Fruit fly (Drosophila melanogaster) whole organism, prepupa: ENCODE data around the gene CG11696.

ENCODE experiments used
- Blimp-1 ChIP-seq: fragments of 200-800 bp; sonication (Bioruptor generic); optimal IDR thresholded peaks from 3 replicates; lab custom pipeline; 2017; ENCODE audit warnings: missing biosample characterization, missing genetic modification characterization, mild to moderate bottlenecking, moderate library complexity, missing genetic modification reagents
- CG10631 ChIP-seq: fragments of 200-800 bp; sonication (Bioruptor generic); optimal IDR thresholded peaks from 2 replicates; lab custom pipeline; 2016; ENCODE audit warnings: missing biosample characterization, missing genetic modification characterization
- CG10669 ChIP-seq: fragments of 200-800 bp; sonication (Bioruptor generic); optimal IDR thresholded peaks from 3 replicates; lab custom pipeline; 2018; ENCODE audit warnings: missing biosample characterization, mild to moderate bottlenecking, missing genetic modification characterization, moderate library complexity
- CG11294 ChIP-seq: fragments of 200-800 bp; sonication (Bioruptor generic); IDR thresholded peaks from 2 replicates; pipeline ENCODE4 v1.3.6; 2022; ENCODE audit warnings: missing biosample characterization, missing genetic modification characterization
- CG11762 ChIP-seq: fragments of 200-800 bp; sonication (Bioruptor generic); optimal IDR thresholded peaks from 3 replicates; lab custom pipeline; 2016; ENCODE audit warnings: missing biosample characterization, missing genetic modification characterization; ENCODE audit not compliant: insufficient read depth
- CG11902 ChIP-seq: fragments of 200-800 bp; sonication (Bioruptor generic); optimal IDR thresholded peaks from 3 replicates; lab custom pipeline; 2016; ENCODE audit warnings: missing biosample characterization, missing genetic modification characterization
- CG15336 ChIP-seq: fragments of 200-800 bp; sonication (Bioruptor generic); IDR thresholded peaks from 2 replicates; pipeline ENCODE4 v1.3.6; 2022; ENCODE audit warnings: missing biosample characterization, missing genetic modification characterization
- CG1621 ChIP-seq: fragments of 200-800 bp; sonication (Bioruptor generic); optimal IDR thresholded peaks from 3 replicates; lab custom pipeline; 2018; ENCODE audit warnings: missing biosample characterization, mild to moderate bottlenecking, missing genetic modification characterization
- CG3032 ChIP-seq: fragments of 200-800 bp; optimal IDR thresholded peaks from 2 replicates; lab custom pipeline; 2019; ENCODE audit warnings: missing biosample characterization, mild to moderate bottlenecking, missing genetic modification characterization, moderate library complexity
- CG31627 ChIP-seq: fragments of 200-800 bp; sonication (Bioruptor generic); optimal IDR thresholded peaks from 3 replicates; lab custom pipeline; 2016; ENCODE audit warnings: missing biosample characterization, missing genetic modification characterization
- CG32006 ChIP-seq: fragments of 200-800 bp; sonication (Bioruptor generic); optimal IDR thresholded peaks from 3 replicates; lab custom pipeline; 2017; ENCODE audit warnings: missing biosample characterization, mild to moderate bottlenecking, missing genetic modification characterization
- CG34406 ChIP-seq: fragments of 200-800 bp; sonication (Bioruptor generic); optimal IDR thresholded peaks from 3 replicates; lab custom pipeline; 2016; ENCODE audit warnings: missing biosample characterization, missing genetic modification characterization
- CG4318 ChIP-seq: fragments of 200-800 bp; sonication (Bioruptor generic); optimal IDR thresholded peaks from 3 replicates; lab custom pipeline; 2017; ENCODE audit warnings: missing biosample characterization, mild to moderate bottlenecking, missing genetic modification characterization
- CG6163 ChIP-seq: fragments of 200-800 bp; sonication (Bioruptor generic); IDR thresholded peaks from 3 replicates; pipeline ENCODE4 v1.3.6; 2022; ENCODE audit warnings: missing biosample characterization, missing genetic modification characterization
- CG6276 ChIP-seq: fragments of 200-800 bp; sonication (Bioruptor generic); optimal IDR thresholded peaks from 2 replicates; lab custom pipeline; 2017; ENCODE audit warnings: missing biosample characterization, mild to moderate bottlenecking, missing genetic modification characterization
- CG6808 ChIP-seq: fragments of 200-800 bp; sonication (Bioruptor generic); optimal IDR thresholded peaks from 3 replicates; lab custom pipeline; 2017; ENCODE audit warnings: missing biosample characterization, missing genetic modification characterization, mild to moderate bottlenecking, moderate library complexity, missing genetic modification reagents
- CG6854 ChIP-seq: fragments of 200-800 bp; sonication (Bioruptor generic); optimal IDR thresholded peaks from 2 replicates; lab custom pipeline; 2017; ENCODE audit warnings: missing biosample characterization, mild to moderate bottlenecking, missing genetic modification characterization
- CG7368 ChIP-seq: fragments of 200-800 bp; sonication (Bioruptor generic); optimal IDR thresholded peaks from 3 replicates; lab custom pipeline; 2016; ENCODE audit warnings: missing biosample characterization, missing genetic modification characterization
- CG8119 ChIP-seq: fragments of 200-800 bp; sonication (Bioruptor generic); IDR thresholded peaks from 3 replicates; pipeline ENCODE4 v1.3.6; 2022; ENCODE audit warnings: missing biosample characterization, missing genetic modification characterization
- CG8319 ChIP-seq: fragments of 200-800 bp; sonication (Bioruptor generic); optimal IDR thresholded peaks from 3 replicates; lab custom pipeline; 2016; ENCODE audit warnings: missing biosample characterization, missing genetic modification characterization
- CG8632 ChIP-seq: fragments of 200-800 bp; sonication (Bioruptor generic); optimal IDR thresholded peaks from 3 replicates; lab custom pipeline; 2016; ENCODE audit warnings: missing biosample characterization, missing genetic modification characterization
- Eip75B ChIP-seq: fragments of 200-800 bp; sonication (Bioruptor generic); optimal IDR thresholded peaks from 3 replicates; lab custom pipeline; 2016; ENCODE audit warnings: missing biosample characterization, missing genetic modification characterization
- Eip93F ChIP-seq: fragments of 200-800 bp; sonication (Bioruptor generic); optimal IDR thresholded peaks from 2 replicates; lab custom pipeline; 2016; ENCODE audit warnings: missing biosample characterization, mild to moderate bottlenecking, missing genetic modification characterization
- Ets21C ChIP-seq: fragments of 200-800 bp; sonication (Bioruptor generic); optimal IDR thresholded peaks from 3 replicates; lab custom pipeline; 2016; ENCODE audit warnings: missing biosample characterization, missing genetic modification characterization
- Ets96B ChIP-seq: fragments of 200-800 bp; optimal IDR thresholded peaks from 2 replicates; lab custom pipeline; 2019; ENCODE audit warnings: missing biosample characterization, mild to moderate bottlenecking, missing genetic modification characterization, moderate library complexity
- Hr38 ChIP-seq: sonication (Bioruptor generic); optimal IDR thresholded peaks from 2 replicates; lab custom pipeline; 2016; ENCODE audit warnings: missing biosample characterization, missing genetic modification characterization
- Hr39 ChIP-seq: fragments of 200-800 bp; sonication (Bioruptor generic); optimal IDR thresholded peaks from 2 replicates; lab custom pipeline; 2016; ENCODE audit warnings: missing biosample characterization, missing genetic modification characterization
- Hr4 ChIP-seq: fragments of 200-800 bp; sonication (Bioruptor generic); optimal IDR thresholded peaks from 3 replicates; lab custom pipeline; 2016; ENCODE audit warnings: missing biosample characterization, missing genetic modification characterization
- Sox102F ChIP-seq: fragments of 200-800 bp; sonication (Bioruptor generic); optimal IDR thresholded peaks from 2 replicates; lab custom pipeline; 2016; ENCODE audit warnings: missing biosample characterization, mild to moderate bottlenecking, missing genetic modification characterization
- Sox14 ChIP-seq: fragments of 200-800 bp; sonication (Bioruptor generic); optimal IDR thresholded peaks from 3 replicates; lab custom pipeline; 2016; ENCODE audit warnings: missing biosample characterization, missing genetic modification characterization
- Sox15 ChIP-seq: fragments of 200-800 bp; sonication (Bioruptor generic); optimal IDR thresholded peaks from 3 replicates; lab custom pipeline; 2016; ENCODE audit warnings: missing biosample characterization, missing genetic modification characterization
- achi ChIP-seq: fragments of 200-800 bp; sonication (Bioruptor generic); optimal IDR thresholded peaks from 3 replicates; lab custom pipeline; 2016; ENCODE audit warnings: missing biosample characterization, missing genetic modification characterization
- acj6 ChIP-seq: fragments of 200-800 bp; sonication (Bioruptor generic); optimal IDR thresholded peaks from 3 replicates; lab custom pipeline; 2016; ENCODE audit warnings: missing biosample characterization, missing genetic modification characterization
- cyc ChIP-seq: fragments of 200-800 bp; sonication (Bioruptor generic); optimal IDR thresholded peaks from 3 replicates; lab custom pipeline; 2016; ENCODE audit warnings: missing biosample characterization, missing genetic modification characterization
- dsx ChIP-seq: fragments of 200-800 bp; optimal IDR thresholded peaks from 3 replicates; lab custom pipeline; 2019; ENCODE audit warnings: missing biosample characterization, mild to moderate bottlenecking, missing genetic modification characterization, moderate library complexity; ENCODE audit not compliant: poor library complexity, severe bottlenecking
- eg ChIP-seq: fragments of 200-800 bp; sonication (Bioruptor generic); IDR thresholded peaks from 3 replicates; pipeline ENCODE4 v1.3.6; 2022; ENCODE audit warnings: missing biosample characterization, missing genetic modification characterization
- esn ChIP-seq: fragments of 200-800 bp; sonication (Bioruptor generic); optimal IDR thresholded peaks from 2 replicates; lab custom pipeline; 2016; ENCODE audit warnings: missing biosample characterization, mild to moderate bottlenecking, missing genetic modification characterization, moderate library complexity
- fd59A ChIP-seq: fragments of 200-800 bp; sonication (Bioruptor generic); optimal IDR thresholded peaks from 2 replicates; lab custom pipeline; 2017; ENCODE audit warnings: missing biosample characterization, mild to moderate bottlenecking, missing genetic modification characterization, missing genetic modification reagents
- fd85E ChIP-seq: fragments of 200-800 bp; sonication (Bioruptor generic); optimal IDR thresholded peaks from 3 replicates; lab custom pipeline; 2016; ENCODE audit warnings: missing biosample characterization, missing genetic modification characterization
- fkh ChIP-seq: fragments of 200-800 bp; sonication (Bioruptor generic); optimal IDR thresholded peaks from 3 replicates; lab custom pipeline; 2017; ENCODE audit warnings: missing biosample characterization, mild to moderate bottlenecking, missing genetic modification characterization, moderate library complexity
- lz ChIP-seq: fragments of 200-800 bp; sonication (Bioruptor generic); optimal IDR thresholded peaks from 3 replicates; lab custom pipeline; 2016; ENCODE audit warnings: missing biosample characterization, missing genetic modification characterization
- net ChIP-seq: fragments of 200-800 bp; sonication (Bioruptor generic); optimal IDR thresholded peaks from 3 replicates; lab custom pipeline; 2016; ENCODE audit warnings: missing biosample characterization, missing genetic modification characterization
- pdm3 ChIP-seq: fragments of 200-800 bp; sonication (Bioruptor generic); optimal IDR thresholded peaks from 3 replicates; lab custom pipeline; 2016; ENCODE audit warnings: missing biosample characterization, missing genetic modification characterization
- salr ChIP-seq, 2 experiments: fragments of 200-800 bp; sonication (Bioruptor generic); optimal IDR thresholded peaks; 3 replicates each; lab custom pipeline; 2016 to 2018; ENCODE audit warnings: missing biosample characterization in 2 of 2, missing genetic modification characterization in 2 of 2, mild to moderate bottlenecking in 1 of 2
- spab ChIP-seq: fragments of 200-800 bp; sonication (Bioruptor generic); optimal IDR thresholded peaks from 2 replicates; lab custom pipeline; 2017; ENCODE audit warnings: missing biosample characterization, mild to moderate bottlenecking, missing genetic modification characterization, missing genetic modification reagents
- svp ChIP-seq: fragments of 200-800 bp; sonication (Bioruptor generic); peaks from one replicate; lab custom pipeline; 2016; ENCODE audit warnings: missing biosample characterization, missing genetic modification characterization
- topi ChIP-seq: fragments of 200-800 bp; sonication (Bioruptor generic); optimal IDR thresholded peaks from 3 replicates; lab custom pipeline; 2016; ENCODE audit warnings: missing biosample characterization, missing genetic modification characterization
- vri ChIP-seq: fragments of 200-800 bp; sonication (Bioruptor generic); optimal IDR thresholded peaks from 3 replicates; lab custom pipeline; 2016; ENCODE audit warnings: missing biosample characterization, mild to moderate bottlenecking, missing genetic modification characterization

Gene CG11696

dm6 chrX:11572270-11572914 is 1.1 kb upstream of the CG11696 start, which contains the start of the genes Kmn1 and Reepl1:
Kmn1 (minus strand) TSS chrX:11572442.
Reepl1 (plus strand) TSS chrX:11572707.
- TF ChIP-seq Hr38 (GFP tag; lab: Kevin White, UChicago) (no peak), Hr39 (GFP tag; lab: Kevin White, UChicago) (peak; percentile 7)

- peak; percentile 58 for TF ChIP-seq net (GFP tag; lab: Kevin White, UChicago)
- peak; percentile 55 for TF ChIP-seq CG15336 (GFP tag; lab: Robert Waterston, UW)
- TF ChIP-seq CG34406 (GFP tag; lab: Kevin White, UChicago) = peak; percentile 51
- peak; percentile 62 for TF ChIP-seq CG10669 (GFP tag; lab: Kevin White, UChicago)
- peak; percentile 58 for TF ChIP-seq CG11294 (GFP tag; lab: Robert Waterston, UW)
- peak; percentile 65 for TF ChIP-seq cyc (GFP tag; lab: Kevin White, UChicago)
- peak; percentile 30 for TF ChIP-seq Ets21C (GFP tag; lab: Kevin White, UChicago)
- TF ChIP-seq Sox14 = peak; percentile 68
- peak; percentile 52 for TF ChIP-seq dsx (GFP tag; lab: Kevin White, UChicago)
- TF ChIP-seq fkh (GFP tag; lab: Kevin White, UChicago) = peak; percentile 77
- peak; percentile 64 for TF ChIP-seq Hr39 (GFP tag; lab: Kevin White, UChicago)
- TF ChIP-seq CG10631 (GFP tag; lab: Kevin White, UChicago) = peak; percentile 69
- peak; percentile 73 for TF ChIP-seq pdm3 (GFP tag; lab: Kevin White, UChicago)
- peak; percentile 62; the same call in 2 of the 3 replicates for TF ChIP-seq eg
- peak; percentile 49 for TF ChIP-seq CG7368 (GFP tag; lab: Kevin White, UChicago)
- TF ChIP-seq CG6276 (GFP tag; lab: Kevin White, UChicago) = no peak
- peak; percentile 13 for TF ChIP-seq CG11762 (GFP tag; lab: Kevin White, UChicago)
- TF ChIP-seq Ets96B (tag; lab: Kevin White, UChicago) = peak; percentile 64
- TF ChIP-seq fd59A (GFP tag; lab: Kevin White, UChicago) = peak; percentile 53
- peak; percentile 48 for TF ChIP-seq CG11902 (GFP tag; lab: Kevin White, UChicago)
- no peak for TF ChIP-seq CG8319 (GFP tag; lab: Kevin White, UChicago)
- TF ChIP-seq svp (GFP tag; lab: Kevin White, UChicago) = peak; percentile 84
- no peak for TF ChIP-seq CG4318 (GFP tag; lab: Kevin White, UChicago)
- TF ChIP-seq CG32006 (GFP tag; lab: Kevin White, UChicago) = peak; percentile 74
- TF ChIP-seq fd85E (GFP tag; lab: Kevin White, UChicago) = no peak
- TF ChIP-seq lz (GFP tag; lab: Kevin White, UChicago) = peak; percentile 70
- peak; percentile 50 for TF ChIP-seq Sox15 (GFP tag; lab: Kevin White, UChicago)
- no peak for TF ChIP-seq Hr38 (GFP tag; lab: Kevin White, UChicago)
- peak; percentile 71 for TF ChIP-seq acj6 (GFP tag; lab: Kevin White, UChicago)
- 0 out of 3 replicates have a peak, but pooled peaks have one; percentile 53 for TF ChIP-seq CG8119 (GFP tag; lab: Robert Waterston, UW)
- TF ChIP-seq achi (GFP tag; lab: Kevin White, UChicago) = peak; percentile 65
- TF ChIP-seq Blimp-1 = no peak
- TF ChIP-seq Sox102F (GFP tag; lab: Kevin White, UChicago) = no peak
- TF ChIP-seq CG6163 (GFP tag; lab: Robert Waterston, UW) = peak; percentile 66
- peak; percentile 65 for TF ChIP-seq Eip75B (GFP tag; lab: Kevin White, UChicago)
- TF ChIP-seq spab (GFP tag; lab: Kevin White, UChicago) = no peak
- peak; percentile 63 for TF ChIP-seq Hr4 (GFP tag; lab: Kevin White, UChicago)
- TF ChIP-seq esn = peak; percentile 74
- TF ChIP-seq vri (GFP tag; lab: Kevin White, UChicago) = no peak
- peak; percentile 70 for TF ChIP-seq CG6808
- TF ChIP-seq CG1621 (tag; lab: Kevin White, UChicago) = peak; percentile 42
- peak; percentile 77 for TF ChIP-seq CG3032
- peak; percentile 29 for TF ChIP-seq CG8632 (GFP tag; lab: Kevin White, UChicago)
- TF ChIP-seq salr (GFP tag; optimal IDR thresholded peaks at IDR 0.05; lab: Kevin White, UChicago) = peak in 1 of 2 experiments; percentile 44
- TF ChIP-seq CG6854 (GFP tag; lab: Kevin White, UChicago) = no peak
- peak; percentile 57 for TF ChIP-seq topi (GFP tag; lab: Kevin White, UChicago)
- TF ChIP-seq CG31627 (GFP tag; lab: Kevin White, UChicago) = peak; percentile 67
- no peak for TF ChIP-seq Eip93F
Observed at dm6 chrX:11576540-11576939, 3.0 kb downstream of the CG11696 start, which contains the start of gene CG11695. CG11695 (plus strand) TSS chrX:11576883.
